Worm (Caenorhabditis elegans) whole organism, L4 larva: ENCODE measurements around the gene srbc-71.
A peak's percentile ranks its signal among the peaks of the same experiment; 100 is the strongest.

ENCODE experiments used
- F37D6.2 ChIP-seq: sonication (generic microtip); optimal IDR thresholded peaks from 2 replicates; lab custom pipeline; 2016; ENCODE audit warnings: mild to moderate bottlenecking, missing genetic modification characterization, missing compliant biosample characterization
- T20F7.1 ChIP-seq: fragments of 200-800 bp; sonication (Bioruptor generic); optimal IDR thresholded peaks from 2 replicates; lab custom pipeline; 2018; ENCODE audit warnings: mild to moderate bottlenecking, missing genetic modification characterization, missing compliant biosample characterization
- Y48G9A.11 ChIP-seq: fragments of 200-800 bp; sonication (Bioruptor generic); IDR thresholded peaks from 2 replicates; pipeline ENCODE4 v1.3.6; 2022; ENCODE audit warnings: missing genetic modification reagents, missing genetic modification characterization, missing compliant biosample characterization
- Y75B8A.6 ChIP-seq: fragments of 200-800 bp; sonication (Bioruptor generic); IDR thresholded peaks from 2 replicates; pipeline ENCODE4 v1.3.6; 2022; ENCODE audit warnings: missing genetic modification reagents, missing genetic modification characterization, missing compliant biosample characterization
- ZK546.5 ChIP-seq, 2 experiments: sonication (generic microtip); optimal IDR thresholded peaks; 2 replicates each; lab custom pipeline; 2017; ENCODE audit warnings: missing biosample characterization in 2 of 2, missing genetic modification characterization in 2 of 2
- aha-1 ChIP-seq: fragments of 150-350 bp; peaks from one replicate; lab custom pipeline; 2014; ENCODE audit warnings: missing biosample characterization, missing genetic modification characterization
- aly-2 ChIP-seq: sonication (generic microtip); optimal IDR thresholded peaks from 2 replicates; lab custom pipeline; 2018; ENCODE audit warnings: missing biosample characterization, missing genetic modification characterization
- arid-1 ChIP-seq: fragments of 200-800 bp; sonication (Bioruptor generic); conservative IDR thresholded peaks from 2 replicates; pipeline ENCODE4 v1.3.6; 2022; ENCODE audit warnings: missing genetic modification reagents, missing genetic modification characterization, missing compliant biosample characterization
- attf-4 ChIP-seq: sonication (generic microtip); optimal IDR thresholded peaks from 3 replicates; lab custom pipeline; 2017; ENCODE audit warnings: missing biosample characterization, missing genetic modification characterization
- ceh-20 ChIP-seq: fragments of 200-800 bp; sonication (Bioruptor generic); IDR thresholded peaks from 2 replicates; pipeline ENCODE4 v1.3.6; 2022; ENCODE audit warnings: missing genetic modification reagents, missing genetic modification characterization, missing compliant biosample characterization
- ceh-62 ChIP-seq: sonication (generic microtip); optimal IDR thresholded peaks from 2 replicates; lab custom pipeline; 2017; ENCODE audit warnings: missing biosample characterization, missing genetic modification characterization
- ceh-82 ChIP-seq: sonication (generic microtip); optimal IDR thresholded peaks from 2 replicates; lab custom pipeline; 2017; ENCODE audit warnings: missing biosample characterization, missing genetic modification characterization
- ces-1 ChIP-seq: fragments of 150-350 bp; sonication (generic microtip); optimal IDR thresholded peaks from 4 replicates; lab custom pipeline; 2014; ENCODE audit warnings: missing biosample characterization, missing genetic modification reagents, missing genetic modification characterization
- egl-27 ChIP-seq: sonication (generic microtip); optimal IDR thresholded peaks from 3 replicates; lab custom pipeline; 2017; ENCODE audit warnings: missing biosample characterization, missing genetic modification reagents, missing genetic modification characterization
- hif-1 ChIP-seq, 2 experiments: sonication (generic microtip); optimal IDR thresholded peaks; 2 replicates each; lab custom pipeline; 2016 to 2017; ENCODE audit warnings: missing compliant biosample characterization in 2 of 2, missing genetic modification characterization in 2 of 2, missing genetic modification reagents in 2 of 2, missing genotype in 2 of 2, mild to moderate bottlenecking in 1 of 2
- hlh-30 ChIP-seq: sonication (generic microtip); optimal IDR thresholded peaks from 2 replicates; lab custom pipeline; 2017; ENCODE audit warnings: antibody characterized with exemption, mild to moderate bottlenecking, missing genetic modification characterization, missing compliant biosample characterization; ENCODE audit not compliant: insufficient read depth
- hmg-1.1 ChIP-seq: fragments of 200-800 bp; sonication (Bioruptor generic); IDR thresholded peaks from 2 replicates; pipeline ENCODE4 v1.3.6; 2022; ENCODE audit warnings: missing genetic modification reagents, missing genetic modification characterization, missing compliant biosample characterization
- lin-1 ChIP-seq: fragments of 200-800 bp; sonication (Bioruptor generic); IDR thresholded peaks from 2 replicates; pipeline ENCODE4 v1.3.6; 2022; ENCODE audit warnings: missing genetic modification reagents, missing genetic modification characterization, missing compliant biosample characterization
- lin-38 ChIP-seq: fragments of 200-800 bp; sonication (Bioruptor generic); IDR thresholded peaks from 2 replicates; pipeline ENCODE4 v1.3.6; 2022; ENCODE audit warnings: missing genetic modification reagents, missing genetic modification characterization, missing compliant biosample characterization
- lsy-2 ChIP-seq, 2 experiments: fragments of 150-350 bp in 1 of 2; sonication (generic microtip) in 1 of 2; optimal IDR thresholded peaks; 2 replicates each; lab custom pipeline; 2014 to 2017; ENCODE audit warnings: missing biosample characterization in 2 of 2, missing genetic modification characterization in 2 of 2
- mdt-29 ChIP-seq: fragments of 200-800 bp; sonication (Bioruptor generic); IDR thresholded peaks from 2 replicates; pipeline ENCODE4 v1.3.6; 2022; ENCODE audit warnings: missing genetic modification reagents, missing genetic modification characterization, missing compliant biosample characterization
- mes-2 ChIP-seq: sonication (generic microtip); optimal IDR thresholded peaks from 2 replicates; lab custom pipeline; 2016; ENCODE audit warnings: missing genotype, mild to moderate bottlenecking, missing genetic modification characterization, missing compliant biosample characterization; ENCODE audit not compliant: poor library complexity, severe bottlenecking
- nhr-10 ChIP-seq: fragments of 150-350 bp; optimal IDR thresholded peaks from 2 replicates; lab custom pipeline; 2014; ENCODE audit warnings: missing biosample characterization, missing genetic modification characterization
- nhr-102 ChIP-seq: sonication (generic microtip); optimal IDR thresholded peaks from 2 replicates; lab custom pipeline; 2016; ENCODE audit warnings: mild to moderate bottlenecking, missing genetic modification characterization, moderate library complexity, missing compliant biosample characterization
- nhr-11 ChIP-seq: fragments of 150-350 bp; optimal IDR thresholded peaks from 2 replicates; lab custom pipeline; 2014; ENCODE audit warnings: missing biosample characterization, missing genetic modification characterization
- nhr-111 ChIP-seq: fragments of 200-800 bp; sonication (Bioruptor generic); optimal IDR thresholded peaks from 2 replicates; lab custom pipeline; 2018; ENCODE audit warnings: mild to moderate bottlenecking, missing genetic modification characterization, missing compliant biosample characterization
- nhr-41 ChIP-seq: fragments of 200-800 bp; sonication (Bioruptor generic); IDR thresholded peaks from 2 replicates; pipeline ENCODE4 v1.3.6; 2022; ENCODE audit warnings: missing genetic modification reagents, missing genetic modification characterization, missing compliant biosample characterization
- nhr-48 ChIP-seq: sonication (generic microtip); optimal IDR thresholded peaks from 2 replicates; lab custom pipeline; 2016; ENCODE audit warnings: mild to moderate bottlenecking, missing genetic modification characterization, missing compliant biosample characterization
- nhr-6 ChIP-seq: fragments of 150-350 bp; optimal IDR thresholded peaks from 2 replicates; lab custom pipeline; 2014; ENCODE audit warnings: missing biosample characterization, missing genetic modification characterization
- rbr-2 ChIP-seq: sonication (generic microtip); optimal IDR thresholded peaks from 2 replicates; lab custom pipeline; 2016; ENCODE audit warnings: missing genotype, missing genetic modification characterization, missing compliant biosample characterization
- skn-1 ChIP-seq: fragments of 150-350 bp; optimal IDR thresholded peaks from 2 replicates; lab custom pipeline; 2014; ENCODE audit warnings: missing biosample characterization, missing genetic modification characterization
- snpc-4 ChIP-seq: fragments of 150-350 bp; optimal IDR thresholded peaks from 2 replicates; lab custom pipeline; 2014; ENCODE audit warnings: missing biosample characterization, missing genetic modification characterization
- tag-97 ChIP-seq: fragments of 200-800 bp; sonication (Bioruptor generic); IDR thresholded peaks from 2 replicates; pipeline ENCODE4 v1.3.6; 2022; ENCODE audit warnings: missing genetic modification characterization, missing compliant biosample characterization
- tra-1 ChIP-seq: fragments of 200-800 bp; sonication (Bioruptor generic); IDR thresholded peaks from 2 replicates; pipeline ENCODE4 v1.3.6; 2022; ENCODE audit warnings: missing genetic modification reagents, missing genetic modification characterization, missing compliant biosample characterization
- unc-62 ChIP-seq, 3 experiments: fragments of 150-350 bp in 1 of 3; sonication (generic microtip); optimal IDR thresholded peaks in 2 of 3; peaks in 1 of 3; 1 replicate in 1 of 3; 2 replicates in 2 of 3; lab custom pipeline; 2014 to 2017; ENCODE audit warnings: missing biosample characterization in 3 of 3, missing genetic modification characterization in 3 of 3, missing genetic modification reagents in 3 of 3, missing genotype in 1 of 3
- zfp-2 ChIP-seq: sonication (generic microtip); optimal IDR thresholded peaks from 2 replicates; lab custom pipeline; 2016; ENCODE audit warnings: mild to moderate bottlenecking, missing genetic modification characterization, missing compliant biosample characterization
- zip-2 ChIP-seq: fragments of 150-350 bp; optimal IDR thresholded peaks from 2 replicates; lab custom pipeline; 2014; ENCODE audit warnings: missing biosample characterization, missing genetic modification characterization
- ztf-7 ChIP-seq: fragments of 150-350 bp; optimal IDR thresholded peaks from 2 replicates; lab custom pipeline; 2014; ENCODE audit warnings: missing biosample characterization, missing genetic modification characterization

The srbc-71 gene

DNA sequence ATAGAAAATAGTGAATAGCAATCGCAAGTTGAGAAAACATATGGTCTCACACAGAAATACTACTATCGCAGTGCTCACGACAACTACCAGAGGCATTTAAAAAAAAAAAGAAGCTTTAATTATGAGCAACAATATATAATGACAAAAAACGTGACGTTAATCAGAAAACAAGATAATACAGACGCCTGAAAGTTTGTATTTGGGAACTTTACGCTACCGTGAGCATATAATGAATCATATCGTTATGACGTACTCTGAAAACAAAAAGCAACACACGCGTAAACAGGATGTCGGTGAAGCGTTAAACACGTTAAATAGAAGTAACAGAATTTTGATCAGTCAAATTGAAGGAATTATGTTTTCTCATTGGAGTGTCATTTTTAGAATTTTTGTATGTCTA lies at the start of gene srbc-71:
TSS of gene srbc-71 (minus strand) at position 101 of the 400 bp plus-strand sequence.
- TF ChIP-seq skn-1 (tag; lab: Kevin White, UChicago): no peak
- peak; percentile 18 for TF ChIP-seq aha-1
- TF ChIP-seq mdt-29 (GFP tag; lab: Robert Waterston, UW): no peak

DNA sequence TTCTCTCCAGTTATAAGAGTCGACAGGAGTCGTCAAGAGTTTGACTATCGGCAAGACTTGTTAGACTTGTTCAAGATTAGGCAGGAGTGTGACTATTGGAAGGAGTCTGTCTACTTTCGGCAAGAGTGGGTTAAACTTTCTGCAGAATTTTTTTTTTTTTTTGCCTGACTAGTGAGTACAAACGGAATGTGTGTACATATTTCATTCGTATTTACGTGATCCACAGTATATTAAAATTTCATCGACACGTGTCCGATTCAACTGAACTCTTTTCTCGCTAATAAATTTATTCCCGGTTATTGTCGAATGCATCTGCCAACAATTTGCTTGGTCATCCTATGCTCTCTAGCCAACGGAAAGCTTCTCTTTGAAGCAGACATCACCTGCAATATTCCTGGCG lies 46.4 kb upstream of the srbc-71 start, which contains the start of gene F36A4.1:
TSS of gene F36A4.1 (plus strand) at position 301 of the 400 bp plus-strand sequence.
- TF ChIP-seq nhr-102 (tag; lab: Kevin White, UChicago) (no peak), attf-4 (tag; lab: Kevin White, UChicago) (no peak), zfp-2 (no peak), nhr-48 (tag; lab: Kevin White, UChicago) (no peak), lin-38 (GFP tag; lab: Robert Waterston, UW) (no peak), ZK546.5 (tag; optimal IDR thresholded peaks at IDR 0.05; lab: Kevin White, UChicago) (no peak), ztf-7 (no peak), ceh-20 (GFP tag; lab: Robert Waterston, UW) (no peak), mdt-29 (GFP tag; lab: Robert Waterston, UW) (no peak), nhr-11 (tag; lab: Kevin White, UChicago) (no peak), nhr-41 (GFP tag; lab: Robert Waterston, UW) (no peak), ceh-62 (tag; lab: Kevin White, UChicago) (no peak), tag-97 (GFP tag; lab: Robert Waterston, UW) (no peak)

DNA sequence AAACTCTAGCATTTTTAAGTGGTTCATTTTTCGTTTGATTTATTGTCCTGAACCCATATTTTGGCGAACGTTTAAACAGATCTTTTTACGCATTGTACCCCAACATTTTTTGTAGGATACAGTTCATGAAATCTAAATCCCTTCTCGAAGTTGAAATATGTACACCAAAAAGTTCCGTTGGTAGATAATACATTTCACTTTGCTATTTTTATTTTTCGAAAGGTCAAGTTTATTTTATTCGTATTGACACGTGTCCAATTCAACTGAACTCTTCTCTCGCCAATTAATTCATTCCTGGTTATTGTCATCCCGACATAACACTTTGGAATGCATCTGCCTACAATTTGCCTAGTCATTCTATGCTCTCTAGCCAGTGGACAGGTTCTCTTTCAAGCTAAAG lies 45.2 kb upstream of the srbc-71 start, which contains the start of gene F36A4.2:
TSS of gene F36A4.2 (plus strand) at position 301 of the 400 bp plus-strand sequence.
- TF ChIP-seq ceh-62 (tag; lab: Kevin White, UChicago): no peak
- TF ChIP-seq hmg-1.1 (GFP tag; lab: Robert Waterston, UW): no peak
- no peak for TF ChIP-seq F37D6.2 (tag; lab: Kevin White, UChicago)
- TF ChIP-seq nhr-6: no peak
- TF ChIP-seq ces-1 (GFP tag; lab: Kevin White, UChicago): no peak
- no peak for TF ChIP-seq arid-1 (GFP tag; lab: Robert Waterston, UW)
- no peak for TF ChIP-seq hlh-30
- no peak for TF ChIP-seq lsy-2 (tag; optimal IDR thresholded peaks at IDR 0.05; lab: Kevin White, UChicago)
- no peak for TF ChIP-seq ceh-82 (tag; lab: Kevin White, UChicago)
- no peak for TF ChIP-seq Y48G9A.11 (GFP tag; lab: Robert Waterston, UW)
- no peak for TF ChIP-seq zip-2 (tag; lab: Kevin White, UChicago)
- no peak for TF ChIP-seq mes-2 (tag; lab: Kevin White, UChicago)
- TF ChIP-seq rbr-2: no peak
- no peak for TF ChIP-seq aly-2
- TF ChIP-seq Y75B8A.6: no peak
- TF ChIP-seq hif-1 (tag; optimal IDR thresholded peaks at IDR 0.05; lab: Kevin White, UChicago): no peak
- TF ChIP-seq snpc-4 (tag; lab: Kevin White, UChicago): no peak

DNA sequence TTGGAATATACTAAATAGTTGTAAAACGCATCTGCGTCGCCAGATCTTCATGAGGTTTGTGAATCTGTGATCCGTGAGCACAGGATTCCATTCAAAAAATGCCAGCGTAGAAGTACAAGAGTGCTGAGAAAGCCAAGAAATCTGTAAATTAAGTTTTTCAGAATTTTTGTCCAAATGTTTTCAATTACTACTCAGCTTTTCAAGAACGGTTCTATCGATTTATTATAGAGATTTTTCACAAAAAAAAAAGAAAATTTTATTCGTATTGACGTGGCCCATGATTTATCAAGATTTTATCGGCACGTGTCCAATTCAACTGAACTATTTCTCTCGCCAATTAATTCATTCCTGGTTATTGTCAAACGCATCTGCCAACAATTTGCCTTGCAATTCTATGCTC lies 43.6 kb upstream of the srbc-71 start, which contains the start of gene F36A4.3:
TSS of gene F36A4.3 (plus strand) at position 301 of the 400 bp plus-strand sequence.
- TF ChIP-seq unc-62 (GFP tag; optimal IDR thresholded peaks at IDR 0.05 in 1 of 2; lab: Kevin White, UChicago): peak in 1 of 2 experiments; percentile 73
- TF ChIP-seq unc-62 (tag; optimal IDR thresholded peaks at IDR 0.05; lab: Kevin White, UChicago): no peak
- no peak for TF ChIP-seq hif-1 (tag; optimal IDR thresholded peaks at IDR 0.05; lab: Kevin White, UChicago)

DNA sequence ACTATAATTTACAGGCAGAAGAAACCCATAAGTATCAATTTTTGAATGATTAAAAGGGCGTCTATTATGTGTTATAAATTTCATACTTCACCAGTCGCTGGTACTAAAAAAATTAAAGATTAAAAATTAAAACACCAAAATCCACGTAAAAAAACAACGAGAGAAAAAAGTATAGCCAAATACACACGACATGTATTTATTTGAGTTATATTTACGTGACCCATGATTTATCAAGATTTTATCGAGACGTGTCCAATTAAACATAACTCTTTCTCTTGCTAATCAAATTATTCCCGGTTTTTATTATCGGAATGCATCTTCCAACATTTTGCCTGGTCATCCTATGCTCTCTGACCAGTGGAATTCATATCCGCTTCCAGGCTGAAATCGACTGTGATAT lies 41.6 kb upstream of the srbc-71 start, which contains the start of gene F36A4.4:
TSS of gene F36A4.4 (plus strand) at position 301 of the 400 bp plus-strand sequence.
- TF ChIP-seq F37D6.2 (tag; lab: Kevin White, UChicago) (no peak), egl-27 (tag; lab: Kevin White, UChicago) (no peak), tra-1 (GFP tag; lab: Robert Waterston, UW) (no peak), unc-62 (GFP tag; optimal IDR thresholded peaks at IDR 0.05 in 1 of 2; lab: Kevin White, UChicago) (no peak), unc-62 (tag; optimal IDR thresholded peaks at IDR 0.05; lab: Kevin White, UChicago) (no peak), T20F7.1 (GFP tag; lab: Kevin White, UChicago) (no peak), nhr-111 (GFP tag; lab: Kevin White, UChicago) (no peak), lin-1 (no peak), nhr-10 (tag; lab: Kevin White, UChicago) (no peak)
